Worm (Caenorhabditis elegans): ENCODE data around the gene C09G1.4.

Gene C09G1.4

DNA sequence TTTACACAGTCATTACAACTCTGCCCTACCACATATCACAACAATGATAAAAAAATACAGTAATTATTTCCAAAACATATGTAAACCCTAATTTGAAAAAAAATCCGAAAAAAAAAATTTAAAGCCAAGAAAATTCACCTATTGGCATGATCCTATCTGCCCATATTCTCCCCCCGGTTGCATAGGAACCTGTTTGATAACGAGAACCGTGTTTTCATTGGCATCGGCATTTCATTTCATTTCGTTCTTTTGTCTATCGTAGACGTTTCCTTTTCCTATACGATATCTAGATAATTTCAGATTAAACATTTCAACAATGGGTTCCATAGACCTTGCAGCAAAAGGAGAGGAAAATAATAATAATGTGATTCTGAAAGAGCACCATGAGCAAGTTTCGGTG is 24.1 kb upstream of the C09G1.4 start, which contains the start of gene mboa-1:
TSS of gene mboa-1 (plus strand) at position 301 of the 400 bp plus-strand sequence.
- no peak for TF ChIP-seq hlh-15 (tag; optimal IDR thresholded peaks at IDR 0.05)
- no peak for TF ChIP-seq nfya-1 (tag; optimal IDR thresholded peaks at IDR 0.05)
- no peak for TF ChIP-seq elt-4 (tag; optimal IDR thresholded peaks at IDR 0.05)
- TF ChIP-seq K09A11.1 (tag; optimal IDR thresholded peaks at IDR 0.05; ENCODE audit: insufficient read depth) = no peak
- no peak for TF ChIP-seq ceh-14 (tag; optimal IDR thresholded peaks at IDR 0.05)
- TF ChIP-seq lim-6 (tag; optimal IDR thresholded peaks at IDR 0.05) = no peak
- TF ChIP-seq hlh-8 (tag; optimal IDR thresholded peaks at IDR 0.05) = no peak
- no peak for TF ChIP-seq odd-2 (tag; optimal IDR thresholded peaks at IDR 0.05)
- no peak for TF ChIP-seq rnt-1 (tag; optimal IDR thresholded peaks at IDR 0.05)
- no peak for TF ChIP-seq sox-2 (GFP tag; IDR thresholded peaks at IDR 0.05)
- no peak for TF ChIP-seq ceh-9 (tag; optimal IDR thresholded peaks at IDR 0.05)
- TF ChIP-seq ceh-2 (tag; optimal IDR thresholded peaks at IDR 0.05) = no peak
- TF ChIP-seq unc-86 (tag; optimal IDR thresholded peaks at IDR 0.05) = no peak
- TF ChIP-seq eyg-1 (tag; optimal IDR thresholded peaks at IDR 0.05) = no peak
- TF ChIP-seq pha-2 (tag; optimal IDR thresholded peaks at IDR 0.05) = no peak
- TF ChIP-seq K02D7.2 (tag; optimal IDR thresholded peaks at IDR 0.05) = no peak
- TF ChIP-seq fkh-6 (tag; optimal IDR thresholded peaks at IDR 0.05) = no peak
- no peak for TF ChIP-seq ets-4 (tag; optimal IDR thresholded peaks at IDR 0.05)

DNA sequence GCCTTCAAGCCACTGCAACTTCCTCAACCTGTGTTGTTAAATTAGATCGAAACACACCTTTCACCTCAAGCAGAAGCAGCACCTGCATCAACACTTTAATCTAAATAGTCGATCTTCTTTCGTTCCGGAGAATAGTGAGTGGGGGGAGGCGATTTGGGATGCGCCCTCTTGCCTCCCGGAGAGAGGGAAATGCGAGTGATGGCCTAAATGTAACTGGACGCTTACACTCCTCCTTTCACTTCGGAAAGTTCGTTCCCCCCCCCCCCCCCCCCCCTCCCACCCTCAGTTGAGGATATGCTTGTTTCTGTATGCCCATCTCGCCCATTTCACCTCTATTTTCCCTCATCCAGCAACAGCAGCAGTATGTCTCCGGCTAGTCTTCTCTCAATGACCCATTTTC is 22.6 kb upstream of the C09G1.4 start:
- TF ChIP-seq ceh-31 (tag; optimal IDR thresholded peaks at IDR 0.05) = no peak
- TF ChIP-seq gmeb-2 (tag; optimal IDR thresholded peaks at IDR 0.05) = no peak
- TF ChIP-seq hlh-13 (GFP tag; optimal IDR thresholded peaks at IDR 0.05) = no peak
- no peak for TF ChIP-seq ceh-18 (tag; optimal IDR thresholded peaks at IDR 0.05)
- TF ChIP-seq ceh-22 (tag; optimal IDR thresholded peaks at IDR 0.05) = no peak

DNA sequence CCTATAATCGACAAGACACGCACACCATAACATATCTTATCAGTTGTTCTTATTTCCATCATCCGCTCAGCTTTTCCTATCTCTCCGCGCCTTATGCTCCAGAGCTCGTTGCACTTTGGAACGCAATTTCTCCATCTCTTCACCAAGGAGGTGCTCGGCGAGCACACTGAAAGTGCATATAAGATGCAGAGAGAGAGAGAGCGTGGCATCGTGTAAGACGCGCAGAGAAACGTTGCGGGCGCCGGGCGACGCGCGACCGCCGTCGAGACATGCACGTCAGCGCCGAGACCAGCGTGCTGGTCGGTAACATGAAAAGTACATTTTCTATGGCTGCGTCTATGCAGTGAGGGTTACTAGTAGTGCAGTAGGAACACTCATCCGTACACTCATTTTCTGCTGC is 18.1 kb upstream of the C09G1.4 start:
- TF ChIP-seq ceh-31 (tag; optimal IDR thresholded peaks at IDR 0.05) (peak; percentile 23), ceh-24 (tag; optimal IDR thresholded peaks at IDR 0.05) (no peak), ceh-18 (tag; optimal IDR thresholded peaks at IDR 0.05) (peak; percentile 3), sdc-2 (tag; optimal IDR thresholded peaks at IDR 0.05) (peak; percentile 34)

DNA sequence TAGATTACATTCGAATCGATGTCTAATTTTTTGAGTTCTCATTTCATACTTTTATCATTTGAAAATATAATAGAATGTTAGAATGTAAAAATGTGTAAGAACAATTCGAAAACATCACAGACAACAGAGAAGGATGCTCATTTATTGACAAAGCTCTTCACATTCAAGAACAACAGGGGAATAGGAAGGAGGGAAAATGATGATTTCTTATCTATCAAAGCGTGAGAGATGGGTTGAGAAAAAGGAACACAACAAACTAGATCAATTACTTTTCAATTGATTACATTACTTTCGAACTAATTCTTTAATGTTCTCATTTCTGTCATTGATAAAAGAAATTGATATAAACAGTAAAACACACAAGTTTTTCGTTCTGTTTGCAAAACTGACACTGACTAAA is 10.4 kb upstream of the C09G1.4 start, which contains the start of the genes VB0395L.1 and nhx-1:
TSS of gene VB0395L.1 (minus strand) at position 186 of the 400 bp plus-strand sequence.
TSS of gene nhx-1 (plus strand) at position 326 of the 400 bp plus-strand sequence.
- TF ChIP-seq ceh-22 (tag; optimal IDR thresholded peaks at IDR 0.05) = no peak
- no peak for TF ChIP-seq nhr-11 (tag; optimal IDR thresholded peaks at IDR 0.05)
- no peak for TF ChIP-seq T23F11.4 (GFP tag; optimal IDR thresholded peaks at IDR 0.05)
- TF ChIP-seq hlh-13 (GFP tag; optimal IDR thresholded peaks at IDR 0.05) = no peak
- no peak for TF ChIP-seq rnt-1 (tag; optimal IDR thresholded peaks at IDR 0.05)
- TF ChIP-seq elt-4 (tag; optimal IDR thresholded peaks at IDR 0.05) = no peak
- no peak for TF ChIP-seq ceh-14 (tag; optimal IDR thresholded peaks at IDR 0.05)
- no peak for TF ChIP-seq hlh-6 (tag; optimal IDR thresholded peaks at IDR 0.05)

DNA sequence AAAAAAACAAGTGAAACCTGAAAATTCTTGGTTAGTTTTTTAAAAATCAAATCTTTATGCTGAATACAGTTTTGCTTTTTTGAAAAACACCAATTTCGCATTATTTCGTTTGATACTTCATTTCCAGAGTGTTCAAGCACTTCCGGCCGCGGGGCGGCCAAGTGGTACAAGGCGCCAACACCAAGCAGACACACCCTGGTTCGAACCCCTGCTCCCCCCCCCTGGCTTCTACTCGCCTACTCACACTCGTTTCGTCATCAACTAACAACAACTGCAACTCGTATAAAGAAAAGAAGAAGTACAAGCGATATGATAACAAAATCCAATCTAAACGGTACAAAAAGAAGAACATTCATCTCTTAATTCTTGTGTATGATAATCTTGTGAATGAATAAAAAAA is 3.6 kb downstream of the C09G1.4 start:
- TF ChIP-seq tbx-2 (tag; optimal IDR thresholded peaks at IDR 0.05) = no peak
- no peak for TF ChIP-seq ceh-19 (GFP tag; optimal IDR thresholded peaks at IDR 0.05)
- no peak for TF ChIP-seq tbx-7 (tag; optimal IDR thresholded peaks at IDR 0.05)
- TF ChIP-seq ceh-45 (GFP tag; IDR thresholded peaks at IDR 0.05) = no peak
- TF ChIP-seq hlh-30 (tag; optimal IDR thresholded peaks at IDR 0.05; ENCODE audit: insufficient read depth) = no peak
- TF ChIP-seq ceh-6 (GFP tag; optimal IDR thresholded peaks at IDR 0.05) = no peak
- no peak for TF ChIP-seq Y22D7AL.16 (tag; optimal IDR thresholded peaks at IDR 0.05)
- TF ChIP-seq unc-3 (GFP tag; conservative IDR thresholded peaks at IDR 0.05) = no peak
- no peak for TF ChIP-seq unc-3 (tag; optimal IDR thresholded peaks at IDR 0.05)
- no peak for TF ChIP-seq fkh-10 (GFP tag; optimal IDR thresholded peaks at IDR 0.05)
- no peak for TF ChIP-seq pha-2 (tag; optimal IDR thresholded peaks at IDR 0.05)
- no peak for TF ChIP-seq lin-11 (tag; optimal IDR thresholded peaks at IDR 0.05)
- TF ChIP-seq ceh-14 (tag; optimal IDR thresholded peaks at IDR 0.05) = no peak
- TF ChIP-seq ceh-2 (tag; optimal IDR thresholded peaks at IDR 0.05) = no peak
- TF ChIP-seq gmeb-2 (tag; optimal IDR thresholded peaks at IDR 0.05) = no peak
- TF ChIP-seq lim-6 (tag; optimal IDR thresholded peaks at IDR 0.05) = no peak
- TF ChIP-seq C08G9.2 (tag; optimal IDR thresholded peaks at IDR 0.05) = no peak
- TF ChIP-seq elt-2 (tag; optimal IDR thresholded peaks at IDR 0.05) = no peak
- no peak for TF ChIP-seq ref-2 (tag; optimal IDR thresholded peaks at IDR 0.05)
- TF ChIP-seq C38D4.7 (GFP tag; optimal IDR thresholded peaks at IDR 0.05) = no peak
